Fruit fly (Drosophila melanogaster): ENCODE results near the gene CG5989.
A peak's percentile ranks its signal among the peaks of the same experiment; 100 is the strongest.

Gene CG5989

dm6 chr3L:8603880-8604692 lies at the start of gene CG5989, which contains the start of gene CG6282 (continued):
- TF ChIP-seq CG7271 (tag; optimal IDR thresholded peaks at IDR 0.05) (no peak), Hr78 (GFP tag; optimal IDR thresholded peaks at IDR 0.05) (peak in 1 of 2 experiments; percentile 80), caup (GFP tag; optimal IDR thresholded peaks at IDR 0.05; ENCODE audit: severe bottlenecking) (no peak), CG10979 (tag; optimal IDR thresholded peaks at IDR 0.05) (peak; percentile 45), dm (GFP tag; optimal IDR thresholded peaks at IDR 0.05) (peak; percentile 48), Atf-2 (GFP tag; optimal IDR thresholded peaks at IDR 0.05) (no peak), CG17612 (GFP tag; IDR thresholded peaks at IDR 0.05) (no peak), rib (GFP tag; IDR thresholded peaks at IDR 0.05) (no peak), salm (tag; optimal IDR thresholded peaks at IDR 0.05) (no peak), row (GFP tag; IDR thresholded peaks at IDR 0.05) (peak; percentile 65), CG13296 (GFP tag; optimal IDR thresholded peaks at IDR 0.05) (no peak), ara (GFP tag; IDR thresholded peaks at IDR 0.05) (no peak), CG16813 (GFP tag; IDR thresholded peaks at IDR 0.05; ENCODE audit: partially characterized antibody) (peak; percentile 57), inv (GFP tag; IDR thresholded peaks at IDR 0.05; ENCODE audit: partially characterized antibody) (peak; percentile 35; the same call in 1 of the 2 replicates), Hmx (GFP tag; optimal IDR thresholded peaks at IDR 0.05) (no peak), da (GFP tag; optimal IDR thresholded peaks at IDR 0.05) (no peak), dan (GFP tag; IDR thresholded peaks at IDR 0.05) (no peak), CG12299 (tag; optimal IDR thresholded peaks at IDR 0.05) (peak; percentile 32), CG6254 (GFP tag; optimal IDR thresholded peaks at IDR 0.05) (no peak), CG33213 (GFP tag; optimal IDR thresholded peaks at IDR 0.05) (peak; percentile 21), Trl (optimal IDR thresholded peaks at IDR 0.05) (no peak), Trl (GFP tag; optimal IDR thresholded peaks at IDR 0.05) (no peak), Doc2 (GFP tag; IDR thresholded peaks at IDR 0.05) (no peak), ci (GFP tag; IDR thresholded peaks at IDR 0.05) (peak; percentile 35; the same call in 2 of the 3 replicates), lmd (GFP tag; IDR thresholded peaks at IDR 0.05) (no peak), Dip3 (GFP tag; optimal IDR thresholded peaks at IDR 0.05) (peak; percentile 32), CG1792 (GFP tag; optimal IDR thresholded peaks at IDR 0.05) (no peak), CG3995 (GFP tag; optimal IDR thresholded peaks at IDR 0.05) (no peak), CG5245 (GFP tag; optimal IDR thresholded peaks at IDR 0.05) (no peak), pan (optimal IDR thresholded peaks at IDR 0.05) (no peak), pan (GFP tag; optimal IDR thresholded peaks at IDR 0.05 in 1 of 2, IDR thresholded peaks at IDR 0.05 in 1 of 2) (no peak), otp (GFP tag; IDR thresholded peaks at IDR 0.05) (peak; percentile 53; the same call in 1 of the 3 replicates), CG17568 (GFP tag; optimal IDR thresholded peaks at IDR 0.05) (peak; percentile 19), ranshi (GFP tag; IDR thresholded peaks at IDR 0.05) (peak; percentile 58), H15 (GFP tag; IDR thresholded peaks at IDR 0.05) (no peak), Chrac-16 (GFP tag; optimal IDR thresholded peaks at IDR 0.05) (no peak), CG5953 (GFP tag; IDR thresholded peaks at IDR 0.05) (peak; percentile 34; the same call in 1 of the 2 replicates), CG9797 (GFP tag; optimal IDR thresholded peaks at IDR 0.05) (peak; percentile 43), phol (tag; optimal IDR thresholded peaks at IDR 0.05) (peak; percentile 30), kni (GFP tag; optimal IDR thresholded peaks at IDR 0.05) (no peak), sob (GFP tag; IDR thresholded peaks at IDR 0.05) (peak; percentile 23; the same call in 1 of the 2 replicates), NfI (GFP tag; optimal IDR thresholded peaks at IDR 0.05) (peak; percentile 12), bab2 (GFP tag; optimal IDR thresholded peaks at IDR 0.05) (no peak), insv (GFP tag; optimal IDR thresholded peaks at IDR 0.05) (no peak), Med (GFP tag) (peak; percentile 77), mld (GFP tag; IDR thresholded peaks at IDR 0.05; ENCODE audit: partially characterized antibody) (no peak), CG1603 (tag; optimal IDR thresholded peaks at IDR 0.05) (peak; percentile 59), dimm (GFP tag; IDR thresholded peaks at IDR 0.05) (no peak), abd-A (tag; optimal IDR thresholded peaks at IDR 0.05) (no peak), Mrtf (GFP tag; IDR thresholded peaks at IDR 0.05) (no peak)
